Fruit fly (Drosophila melanogaster) whole organism, prepupa: ENCODE data around the gene CG33947.

Experiments used
- CG10631 ChIP-seq: fragments of 200-800 bp; sonication (Bioruptor generic); optimal IDR thresholded peaks from 2 replicates; lab custom pipeline; 2016; ENCODE audit warnings: missing biosample characterization, missing genetic modification characterization
- CG10669 ChIP-seq: fragments of 200-800 bp; sonication (Bioruptor generic); optimal IDR thresholded peaks from 3 replicates; lab custom pipeline; 2018; ENCODE audit warnings: missing biosample characterization, mild to moderate bottlenecking, missing genetic modification characterization, moderate library complexity
- CG11294 ChIP-seq: fragments of 200-800 bp; sonication (Bioruptor generic); IDR thresholded peaks from 2 replicates; pipeline ENCODE4 v1.3.6; 2022; ENCODE audit warnings: missing biosample characterization, missing genetic modification characterization
- CG15336 ChIP-seq: fragments of 200-800 bp; sonication (Bioruptor generic); IDR thresholded peaks from 2 replicates; pipeline ENCODE4 v1.3.6; 2022; ENCODE audit warnings: missing biosample characterization, missing genetic modification characterization
- CG1621 ChIP-seq: fragments of 200-800 bp; sonication (Bioruptor generic); optimal IDR thresholded peaks from 3 replicates; lab custom pipeline; 2018; ENCODE audit warnings: missing biosample characterization, mild to moderate bottlenecking, missing genetic modification characterization
- CG16779 ChIP-seq: fragments of 200-800 bp; sonication (Bioruptor generic); optimal IDR thresholded peaks from 3 replicates; lab custom pipeline; 2017; ENCODE audit warnings: missing biosample characterization, mild to moderate bottlenecking, missing genetic modification characterization
- CG31627 ChIP-seq: fragments of 200-800 bp; sonication (Bioruptor generic); optimal IDR thresholded peaks from 3 replicates; lab custom pipeline; 2016; ENCODE audit warnings: missing biosample characterization, missing genetic modification characterization
- CG3919 ChIP-seq: fragments of 200-800 bp; sonication (Bioruptor generic); optimal IDR thresholded peaks from 3 replicates; lab custom pipeline; 2016; ENCODE audit warnings: missing biosample characterization, missing genetic modification characterization
- CG4318 ChIP-seq: fragments of 200-800 bp; sonication (Bioruptor generic); optimal IDR thresholded peaks from 3 replicates; lab custom pipeline; 2017; ENCODE audit warnings: missing biosample characterization, mild to moderate bottlenecking, missing genetic modification characterization
- CG6792 ChIP-seq: fragments of 200-800 bp; sonication (Bioruptor generic); optimal IDR thresholded peaks from 3 replicates; lab custom pipeline; 2016; ENCODE audit warnings: missing biosample characterization, missing genetic modification characterization
- CG6808 ChIP-seq: fragments of 200-800 bp; sonication (Bioruptor generic); optimal IDR thresholded peaks from 3 replicates; lab custom pipeline; 2017; ENCODE audit warnings: missing biosample characterization, missing genetic modification characterization, mild to moderate bottlenecking, moderate library complexity, missing genetic modification reagents
- CG6854 ChIP-seq: fragments of 200-800 bp; sonication (Bioruptor generic); optimal IDR thresholded peaks from 2 replicates; lab custom pipeline; 2017; ENCODE audit warnings: missing biosample characterization, mild to moderate bottlenecking, missing genetic modification characterization
- CG8119 ChIP-seq: fragments of 200-800 bp; sonication (Bioruptor generic); IDR thresholded peaks from 3 replicates; pipeline ENCODE4 v1.3.6; 2022; ENCODE audit warnings: missing biosample characterization, missing genetic modification characterization
- CG8319 ChIP-seq: fragments of 200-800 bp; sonication (Bioruptor generic); optimal IDR thresholded peaks from 3 replicates; lab custom pipeline; 2016; ENCODE audit warnings: missing biosample characterization, missing genetic modification characterization
- CG8632 ChIP-seq: fragments of 200-800 bp; sonication (Bioruptor generic); optimal IDR thresholded peaks from 3 replicates; lab custom pipeline; 2016; ENCODE audit warnings: missing biosample characterization, missing genetic modification characterization
- Eip75B ChIP-seq: fragments of 200-800 bp; sonication (Bioruptor generic); optimal IDR thresholded peaks from 3 replicates; lab custom pipeline; 2016; ENCODE audit warnings: missing biosample characterization, missing genetic modification characterization
- Eip78C ChIP-seq: fragments of 200-800 bp; sonication (Bioruptor generic); peaks from one replicate; lab custom pipeline; 2016; ENCODE audit warnings: missing biosample characterization, missing genetic modification characterization
- Eip93F ChIP-seq: fragments of 200-800 bp; sonication (Bioruptor generic); optimal IDR thresholded peaks from 2 replicates; lab custom pipeline; 2016; ENCODE audit warnings: missing biosample characterization, mild to moderate bottlenecking, missing genetic modification characterization
- Ets21C ChIP-seq: fragments of 200-800 bp; sonication (Bioruptor generic); optimal IDR thresholded peaks from 3 replicates; lab custom pipeline; 2016; ENCODE audit warnings: missing biosample characterization, missing genetic modification characterization
- Ets96B ChIP-seq: fragments of 200-800 bp; optimal IDR thresholded peaks from 2 replicates; lab custom pipeline; 2019; ENCODE audit warnings: missing biosample characterization, mild to moderate bottlenecking, missing genetic modification characterization, moderate library complexity
- Gug ChIP-seq: fragments of 200-800 bp; sonication (Bioruptor generic); IDR thresholded peaks from 2 replicates; pipeline ENCODE4 v1.3.6; 2022; ENCODE audit warnings: missing biosample characterization, missing genetic modification characterization
- Hr38 ChIP-seq: sonication (Bioruptor generic); optimal IDR thresholded peaks from 2 replicates; lab custom pipeline; 2016; ENCODE audit warnings: missing biosample characterization, missing genetic modification characterization
- Hr39 ChIP-seq: fragments of 200-800 bp; sonication (Bioruptor generic); optimal IDR thresholded peaks from 2 replicates; lab custom pipeline; 2016; ENCODE audit warnings: missing biosample characterization, missing genetic modification characterization
- Met ChIP-seq: fragments of 200-800 bp; sonication (Bioruptor generic); optimal IDR thresholded peaks from 3 replicates; lab custom pipeline; 2016; ENCODE audit warnings: missing biosample characterization, missing genetic modification characterization
- OdsH ChIP-seq: fragments of 200-800 bp; sonication (Bioruptor generic); optimal IDR thresholded peaks from 3 replicates; lab custom pipeline; 2016; ENCODE audit warnings: missing biosample characterization, missing genetic modification characterization
- Sox102F ChIP-seq: fragments of 200-800 bp; sonication (Bioruptor generic); optimal IDR thresholded peaks from 2 replicates; lab custom pipeline; 2016; ENCODE audit warnings: missing biosample characterization, mild to moderate bottlenecking, missing genetic modification characterization
- Sox14 ChIP-seq: fragments of 200-800 bp; sonication (Bioruptor generic); optimal IDR thresholded peaks from 3 replicates; lab custom pipeline; 2016; ENCODE audit warnings: missing biosample characterization, missing genetic modification characterization
- Sox15 ChIP-seq: fragments of 200-800 bp; sonication (Bioruptor generic); optimal IDR thresholded peaks from 3 replicates; lab custom pipeline; 2016; ENCODE audit warnings: missing biosample characterization, missing genetic modification characterization
- acj6 ChIP-seq: fragments of 200-800 bp; sonication (Bioruptor generic); optimal IDR thresholded peaks from 3 replicates; lab custom pipeline; 2016; ENCODE audit warnings: missing biosample characterization, missing genetic modification characterization
- cyc ChIP-seq: fragments of 200-800 bp; sonication (Bioruptor generic); optimal IDR thresholded peaks from 3 replicates; lab custom pipeline; 2016; ENCODE audit warnings: missing biosample characterization, missing genetic modification characterization
- dac ChIP-seq: fragments of 200-800 bp; sonication (Bioruptor generic); optimal IDR thresholded peaks from 2 replicates; lab custom pipeline; 2017; ENCODE audit warnings: missing biosample characterization, mild to moderate bottlenecking, missing genetic modification characterization
- dsx ChIP-seq: fragments of 200-800 bp; optimal IDR thresholded peaks from 3 replicates; lab custom pipeline; 2019; ENCODE audit warnings: missing biosample characterization, mild to moderate bottlenecking, missing genetic modification characterization, moderate library complexity; ENCODE audit not compliant: poor library complexity, severe bottlenecking
- eg ChIP-seq: fragments of 200-800 bp; sonication (Bioruptor generic); IDR thresholded peaks from 3 replicates; pipeline ENCODE4 v1.3.6; 2022; ENCODE audit warnings: missing biosample characterization, missing genetic modification characterization
- esn ChIP-seq: fragments of 200-800 bp; sonication (Bioruptor generic); optimal IDR thresholded peaks from 2 replicates; lab custom pipeline; 2016; ENCODE audit warnings: missing biosample characterization, mild to moderate bottlenecking, missing genetic modification characterization, moderate library complexity
- fd59A ChIP-seq: fragments of 200-800 bp; sonication (Bioruptor generic); optimal IDR thresholded peaks from 2 replicates; lab custom pipeline; 2017; ENCODE audit warnings: missing biosample characterization, mild to moderate bottlenecking, missing genetic modification characterization, missing genetic modification reagents
- fd85E ChIP-seq: fragments of 200-800 bp; sonication (Bioruptor generic); optimal IDR thresholded peaks from 3 replicates; lab custom pipeline; 2016; ENCODE audit warnings: missing biosample characterization, missing genetic modification characterization
- fkh ChIP-seq: fragments of 200-800 bp; sonication (Bioruptor generic); optimal IDR thresholded peaks from 3 replicates; lab custom pipeline; 2017; ENCODE audit warnings: missing biosample characterization, mild to moderate bottlenecking, missing genetic modification characterization, moderate library complexity
- lz ChIP-seq: fragments of 200-800 bp; sonication (Bioruptor generic); optimal IDR thresholded peaks from 3 replicates; lab custom pipeline; 2016; ENCODE audit warnings: missing biosample characterization, missing genetic modification characterization
- net ChIP-seq: fragments of 200-800 bp; sonication (Bioruptor generic); optimal IDR thresholded peaks from 3 replicates; lab custom pipeline; 2016; ENCODE audit warnings: missing biosample characterization, missing genetic modification characterization
- pdm3 ChIP-seq: fragments of 200-800 bp; sonication (Bioruptor generic); optimal IDR thresholded peaks from 3 replicates; lab custom pipeline; 2016; ENCODE audit warnings: missing biosample characterization, missing genetic modification characterization
- spab ChIP-seq: fragments of 200-800 bp; sonication (Bioruptor generic); optimal IDR thresholded peaks from 2 replicates; lab custom pipeline; 2017; ENCODE audit warnings: missing biosample characterization, mild to moderate bottlenecking, missing genetic modification characterization, missing genetic modification reagents
- ss ChIP-seq, 2 experiments: fragments of 200-800 bp; sonication (Bioruptor generic); optimal IDR thresholded peaks; 2 replicates in 1 of 2; 3 replicates in 1 of 2; lab custom pipeline; 2017 to 2018; ENCODE audit warnings: mild to moderate bottlenecking in 2 of 2, missing biosample characterization in 2 of 2, missing genetic modification characterization in 2 of 2, moderate library complexity in 1 of 2
- svp ChIP-seq: fragments of 200-800 bp; sonication (Bioruptor generic); peaks from one replicate; lab custom pipeline; 2016; ENCODE audit warnings: missing biosample characterization, missing genetic modification characterization
- topi ChIP-seq: fragments of 200-800 bp; sonication (Bioruptor generic); optimal IDR thresholded peaks from 3 replicates; lab custom pipeline; 2016; ENCODE audit warnings: missing biosample characterization, missing genetic modification characterization
- vri ChIP-seq: fragments of 200-800 bp; sonication (Bioruptor generic); optimal IDR thresholded peaks from 3 replicates; lab custom pipeline; 2016; ENCODE audit warnings: missing biosample characterization, mild to moderate bottlenecking, missing genetic modification characterization

CG33947 gene

DNA sequence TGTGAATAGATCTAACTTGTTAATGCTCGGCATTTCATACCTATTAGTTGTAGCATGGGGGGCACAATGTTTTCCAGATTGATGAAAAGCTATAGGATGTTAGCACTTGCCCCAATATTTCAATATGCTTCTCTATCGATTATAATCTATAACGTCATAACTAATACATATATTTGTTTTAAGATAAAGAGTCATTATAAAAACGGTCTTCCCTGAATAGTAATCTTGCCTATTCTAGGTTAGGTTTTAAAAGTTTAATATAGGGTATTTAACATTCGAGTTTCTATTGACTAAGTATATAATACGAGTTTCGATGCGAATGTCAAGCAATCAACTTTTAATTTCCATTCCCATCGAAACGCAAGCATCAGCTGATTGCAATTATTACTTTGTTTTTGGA, 35.1 kb upstream of the CG33947 start, which contains the start of the genes CG6321 and Blos2 (continued):
- TF ChIP-seq Eip75B, result peak; percentile 67
- peak; percentile 41 for TF ChIP-seq Gug
- TF ChIP-seq acj6, result peak; percentile 73
- TF ChIP-seq dsx (GFP tag; lab: Kevin White, UChicago), result peak; percentile 83
- peak; percentile 76 for TF ChIP-seq lz (GFP tag; lab: Kevin White, UChicago)
- TF ChIP-seq CG1621 (tag; lab: Kevin White, UChicago), result no peak
- peak; percentile 13 for TF ChIP-seq dac (GFP tag; lab: Kevin White, UChicago)
- peak; percentile 76 for TF ChIP-seq Sox14 (GFP tag; lab: Kevin White, UChicago)
- peak; percentile 58 for TF ChIP-seq CG10669 (GFP tag; lab: Kevin White, UChicago)
- TF ChIP-seq Hr39 (GFP tag; lab: Kevin White, UChicago), result peak; percentile 65
- peak; percentile 60 for TF ChIP-seq CG8632

DNA sequence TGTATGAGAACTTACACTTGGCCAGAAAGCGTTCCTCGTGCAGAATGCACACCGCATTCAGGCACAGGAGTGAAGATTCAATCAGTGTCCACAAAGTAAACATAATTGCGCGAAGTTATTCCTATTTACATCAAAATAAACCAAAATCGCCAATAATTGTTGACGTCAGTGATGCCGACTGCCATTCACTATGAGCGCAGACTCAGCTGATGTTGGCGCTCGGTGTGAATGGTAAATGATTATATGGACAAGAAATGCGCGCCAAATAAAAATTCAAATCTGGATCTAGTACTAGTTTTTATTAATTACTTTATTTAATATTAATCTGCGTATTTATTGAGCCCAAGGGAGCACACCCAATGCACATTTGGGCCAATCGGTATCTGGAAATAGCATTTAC, 33.9 kb upstream of the CG33947 start, which contains the start of gene CG32069:
CG32069 (minus strand) TSS at position 174 of the 400 bp plus-strand sequence.
- TF ChIP-seq CG10631, result no peak
- TF ChIP-seq Sox15 (GFP tag; lab: Kevin White, UChicago), result no peak
- peak; percentile 5 for TF ChIP-seq fkh (GFP tag; lab: Kevin White, UChicago)
- no peak for TF ChIP-seq CG16779
- no peak for TF ChIP-seq ss (GFP tag; optimal IDR thresholded peaks at IDR 0.05; lab: Kevin White, UChicago)
- peak; percentile 32 for TF ChIP-seq Eip78C (GFP tag; lab: Kevin White, UChicago)
- TF ChIP-seq Hr38 (GFP tag; lab: Kevin White, UChicago), result no peak
- no peak for TF ChIP-seq pdm3 (GFP tag; lab: Kevin White, UChicago)

DNA sequence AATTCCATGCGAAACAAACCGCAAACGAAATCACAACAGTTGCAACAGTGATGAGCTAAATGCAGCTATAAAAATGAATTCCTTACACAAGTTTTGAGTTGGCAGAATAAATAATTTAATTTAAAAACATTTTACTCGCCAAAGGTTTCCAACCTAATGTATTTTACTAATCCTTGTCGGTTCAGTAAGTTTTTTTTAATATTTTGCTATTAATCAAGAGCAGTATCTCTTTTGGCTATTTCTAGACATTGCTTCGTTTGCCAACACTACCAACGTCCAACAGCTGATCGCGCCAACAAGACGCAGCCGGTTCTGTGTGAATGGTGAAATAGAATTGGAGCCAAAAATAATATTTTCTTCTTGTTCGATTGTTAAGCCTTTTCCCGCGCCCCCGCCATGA, 31.6 kb upstream of the CG33947 start, which contains the start of the genes CG32075, CG45101 and SuUR:
CG32075 (minus strand) TSS at position 253 of the 400 bp plus-strand sequence.
CG45101 (plus strand) TSS at position 303 of the 400 bp plus-strand sequence.
SuUR (plus strand) TSS at position 303 of the 400 bp plus-strand sequence.
- TF ChIP-seq fkh (GFP tag; lab: Kevin White, UChicago) (peak; percentile 43), Eip75B (peak; percentile 83), CG8119 (GFP tag; lab: Robert Waterston, UW) (peak; percentile 60; the same call in 2 of the 3 replicates), Ets96B (tag; lab: Kevin White, UChicago) (peak; percentile 75), Eip93F (peak; percentile 38), CG15336 (GFP tag; lab: Robert Waterston, UW) (peak; percentile 75), Hr38 (GFP tag; lab: Kevin White, UChicago) (peak; percentile 65), CG1621 (tag; lab: Kevin White, UChicago) (peak; percentile 21), fd59A (peak; percentile 39), lz (GFP tag; lab: Kevin White, UChicago) (peak; percentile 91), acj6 (peak; percentile 88), CG10669 (GFP tag; lab: Kevin White, UChicago) (peak; percentile 75), CG16779 (no peak), CG4318 (GFP tag; lab: Kevin White, UChicago) (peak; percentile 68), Met (GFP tag; lab: Kevin White, UChicago) (peak; percentile 87), CG11294 (GFP tag; lab: Robert Waterston, UW) (peak; percentile 80; the same call in 1 of the 2 replicates), dsx (GFP tag; lab: Kevin White, UChicago) (peak; percentile 66), vri (GFP tag; lab: Kevin White, UChicago) (peak; percentile 73), CG6854 (GFP tag; lab: Kevin White, UChicago) (no peak), svp (GFP tag; lab: Kevin White, UChicago) (no peak), esn (GFP tag; lab: Kevin White, UChicago) (peak; percentile 92), Hr39 (GFP tag; lab: Kevin White, UChicago) (peak; percentile 92), Sox102F (GFP tag; lab: Kevin White, UChicago) (peak; percentile 81), Sox14 (GFP tag; lab: Kevin White, UChicago) (peak; percentile 89), CG6792 (GFP tag; lab: Kevin White, UChicago) (peak; percentile 80), CG6808 (no peak), Ets21C (GFP tag; lab: Kevin White, UChicago) (peak; percentile 85), eg (peak; percentile 88; the same call in 2 of the 3 replicates), ss (GFP tag; optimal IDR thresholded peaks at IDR 0.05; lab: Kevin White, UChicago) (peak; percentile 7 to 67), topi (GFP tag; lab: Kevin White, UChicago) (peak; percentile 86), CG8319 (GFP tag; lab: Kevin White, UChicago) (peak; percentile 81), OdsH (GFP tag; lab: Kevin White, UChicago) (peak; percentile 89), fd85E (no peak), cyc (GFP tag; lab: Kevin White, UChicago) (peak; percentile 89), spab (GFP tag; lab: Kevin White, UChicago) (peak; percentile 31), dac (GFP tag; lab: Kevin White, UChicago) (peak; percentile 52), CG3919 (GFP tag; lab: Kevin White, UChicago) (peak; percentile 76), CG31627 (peak; percentile 92), net (GFP tag; lab: Kevin White, UChicago) (peak; percentile 73)
